Fruit fly (Drosophila melanogaster) whole organism, embryonic: ENCODE results near the gene CG4607.

Source experiments
- Adf1 ChIP-seq: fragments of 200-800 bp; sonication (Bioruptor generic); IDR thresholded peaks from 2 replicates; pipeline ENCODE4 v1.3.6; 2022; ENCODE audit warnings: missing biosample characterization, missing genetic modification characterization
- BEAF-32 ChIP-seq: fragments of 200-800 bp; sonication (Bioruptor generic); optimal IDR thresholded peaks from 3 replicates; lab custom pipeline; 2017; ENCODE audit warnings: missing biosample characterization, missing genetic modification characterization, mild to moderate bottlenecking, moderate library complexity, missing genetic modification reagents
- CG1233 ChIP-seq: fragments of 200-800 bp; sonication (Bioruptor generic); optimal IDR thresholded peaks from 4 replicates; lab custom pipeline; 2018; ENCODE audit warnings: missing biosample characterization, mild to moderate bottlenecking, missing genetic modification characterization
- CG12391 ChIP-seq: fragments of 200-800 bp; sonication (Bioruptor generic); optimal IDR thresholded peaks from 3 replicates; lab custom pipeline; 2018; ENCODE audit warnings: missing biosample characterization, mild to moderate bottlenecking, missing genetic modification characterization, moderate library complexity
- CG15601 ChIP-seq: fragments of 200-800 bp; sonication (Bioruptor generic); optimal IDR thresholded peaks from 3 replicates; lab custom pipeline; 2019; ENCODE audit warnings: missing biosample characterization, mild to moderate bottlenecking, missing genetic modification characterization, moderate library complexity
- CG17186 ChIP-seq: fragments of 200-800 bp; sonication (Bioruptor generic); optimal IDR thresholded peaks from 3 replicates; lab custom pipeline; 2017; ENCODE audit warnings: missing biosample characterization, missing genetic modification reagents, missing genetic modification characterization
- CG2875 ChIP-seq: fragments of 200-800 bp; sonication (Bioruptor generic); optimal IDR thresholded peaks from 2 replicates; lab custom pipeline; 2017; ENCODE audit warnings: missing biosample characterization, mild to moderate bottlenecking, missing genetic modification characterization, missing genetic modification reagents
- CG3407 ChIP-seq: fragments of 200-800 bp; sonication (Bioruptor generic); optimal IDR thresholded peaks from 2 replicates; lab custom pipeline; 2018; ENCODE audit warnings: missing biosample characterization, mild to moderate bottlenecking, missing genetic modification characterization
- CG34376 ChIP-seq: fragments of 200-800 bp; sonication (Bioruptor generic); optimal IDR thresholded peaks from 2 replicates; lab custom pipeline; 2018; ENCODE audit warnings: missing biosample characterization, mild to moderate bottlenecking, missing genetic modification characterization
- CG6254 ChIP-seq: fragments of 200-800 bp; sonication (Bioruptor generic); optimal IDR thresholded peaks from 3 replicates; lab custom pipeline; 2017; ENCODE audit warnings: mild to moderate bottlenecking, missing biosample characterization, missing genetic modification reagents, missing genetic modification characterization
- CG6813 ChIP-seq: fragments of 200-800 bp; sonication (Bioruptor generic); optimal IDR thresholded peaks from 2 replicates; lab custom pipeline; 2017; ENCODE audit warnings: missing biosample characterization, missing genetic modification characterization, mild to moderate bottlenecking, moderate library complexity, missing genetic modification reagents
- CG7357 ChIP-seq: fragments of 200-800 bp; sonication (Bioruptor generic); IDR thresholded peaks from 3 replicates; pipeline ENCODE4 v1.3.6; 2022; ENCODE audit warnings: missing biosample characterization, missing genetic modification characterization
- CG8290 ChIP-seq, 3 experiments: fragments of 200-800 bp; sonication (Bioruptor generic); optimal IDR thresholded peaks; 2 replicates each; lab custom pipeline; 2016 to 2019; ENCODE audit warnings: missing biosample characterization in 3 of 3, missing genetic modification characterization in 3 of 3, mild to moderate bottlenecking in 2 of 3, moderate library complexity in 1 of 3
- CG9437 ChIP-seq: fragments of 200-800 bp; sonication (Bioruptor generic); optimal IDR thresholded peaks from 2 replicates; lab custom pipeline; 2018; ENCODE audit warnings: missing biosample characterization, mild to moderate bottlenecking, missing genetic modification characterization
- CHES-1-like ChIP-seq: fragments of 200-800 bp; sonication (Bioruptor generic); optimal IDR thresholded peaks from 2 replicates; lab custom pipeline; 2016; ENCODE audit warnings: missing biosample characterization, missing genetic modification characterization
- Camta ChIP-seq: fragments of 200-800 bp; sonication (Bioruptor generic); optimal IDR thresholded peaks from 2 replicates; lab custom pipeline; 2016; ENCODE audit warnings: missing biosample characterization, missing genetic modification characterization
- CoRest ChIP-seq: fragments of 200-800 bp; sonication (Bioruptor generic); optimal IDR thresholded peaks from 3 replicates; lab custom pipeline; 2018; ENCODE audit warnings: missing biosample characterization, mild to moderate bottlenecking, missing genetic modification characterization, moderate library complexity
- Deaf1 ChIP-seq: fragments of 200-800 bp; optimal IDR thresholded peaks from 3 replicates; lab custom pipeline; 2019; ENCODE audit warnings: missing biosample characterization, mild to moderate bottlenecking, missing genetic modification characterization, moderate library complexity
- E2f2 ChIP-seq: fragments of 200-800 bp; sonication (Bioruptor generic); IDR thresholded peaks from 2 replicates; pipeline ENCODE4 v1.3.6; 2022; ENCODE audit warnings: missing biosample characterization, missing genetic modification characterization
- Hey ChIP-seq: fragments of 200-800 bp; sonication (Bioruptor generic); optimal IDR thresholded peaks from 3 replicates; lab custom pipeline; 2018; ENCODE audit warnings: missing biosample characterization, mild to moderate bottlenecking, missing genetic modification characterization
- Hr3 ChIP-seq: fragments of 200-800 bp; sonication (Bioruptor generic); optimal IDR thresholded peaks from 3 replicates; lab custom pipeline; 2016; ENCODE audit warnings: missing biosample characterization, missing genetic modification characterization
- MESR4 ChIP-seq: fragments of 200-800 bp; sonication (Bioruptor generic); optimal IDR thresholded peaks from 2 replicates; lab custom pipeline; 2018; ENCODE audit warnings: missing biosample characterization, mild to moderate bottlenecking, missing genetic modification characterization, moderate library complexity
- Myb ChIP-seq: fragments of 200-800 bp; sonication (Bioruptor generic); optimal IDR thresholded peaks from 2 replicates; lab custom pipeline; 2016; ENCODE audit warnings: missing biosample characterization, missing genetic modification characterization
- Pdp1 ChIP-seq, 2 experiments: fragments of 200-800 bp; sonication (Bioruptor generic); optimal IDR thresholded peaks; 3 replicates each; lab custom pipeline; 2016; ENCODE audit warnings: missing biosample characterization in 2 of 2, missing genetic modification characterization in 2 of 2, mild to moderate bottlenecking in 1 of 2, moderate library complexity in 1 of 2
- Scr ChIP-seq: fragments of 200-800 bp; sonication (Bioruptor generic); IDR thresholded peaks from 2 replicates; pipeline ENCODE4 v1.3.6; 2022; ENCODE audit warnings: missing biosample characterization, missing genetic modification characterization; ENCODE audit not compliant: partially characterized antibody
- Six4 ChIP-seq: fragments of 200-800 bp; sonication (Bioruptor generic); optimal IDR thresholded peaks from 2 replicates; lab custom pipeline; 2016; ENCODE audit warnings: missing biosample characterization, missing genetic modification characterization
- Sry-δ ChIP-seq: fragments of 200-800 bp; sonication (Bioruptor generic); optimal IDR thresholded peaks from 2 replicates; lab custom pipeline; 2016; ENCODE audit warnings: missing biosample characterization, missing genetic modification characterization
- amos ChIP-seq: fragments of 200-800 bp; sonication (Bioruptor generic); IDR thresholded peaks from 2 replicates; pipeline ENCODE4 v1.3.6; 2022; ENCODE audit warnings: missing biosample characterization, missing genetic modification characterization; ENCODE audit not compliant: partially characterized antibody
- cato ChIP-seq: fragments of 200-800 bp; sonication (Bioruptor generic); optimal IDR thresholded peaks from 2 replicates; lab custom pipeline; 2016; ENCODE audit warnings: missing biosample characterization, missing genetic modification characterization, borderline replicate concordance
- chinmo ChIP-seq: fragments of 200-800 bp; sonication (Bioruptor generic); IDR thresholded peaks from 4 replicates; pipeline ENCODE4 v1.3.6; 2022; ENCODE audit warnings: missing biosample characterization, missing genetic modification characterization; ENCODE audit not compliant: partially characterized antibody
- crc ChIP-seq: fragments of 200-800 bp; sonication (Bioruptor generic); optimal IDR thresholded peaks from 2 replicates; lab custom pipeline; 2016; ENCODE audit warnings: missing biosample characterization, missing genetic modification characterization
- cwo ChIP-seq: fragments of 200-800 bp; sonication (Bioruptor generic); optimal IDR thresholded peaks from 3 replicates; lab custom pipeline; 2017; ENCODE audit warnings: missing biosample characterization, missing genetic modification characterization, mild to moderate bottlenecking, moderate library complexity, missing genetic modification reagents
- dati ChIP-seq: fragments of 200-800 bp; sonication (Bioruptor generic); IDR thresholded peaks from 2 replicates; pipeline ENCODE4 v1.3.6; 2022; ENCODE audit warnings: missing biosample characterization, missing genetic modification characterization
- dpn ChIP-seq, 2 experiments: fragments of 200-800 bp; sonication (Bioruptor generic); optimal IDR thresholded peaks; 3 replicates each; lab custom pipeline; 2016; ENCODE audit warnings: missing biosample characterization in 2 of 2, missing genetic modification characterization in 2 of 2
- exex ChIP-seq: fragments of 200-800 bp; sonication (Bioruptor generic); optimal IDR thresholded peaks from 4 replicates; lab custom pipeline; 2018; ENCODE audit warnings: missing biosample characterization, mild to moderate bottlenecking, missing genetic modification characterization, moderate library complexity
- grn ChIP-seq: fragments of 200-800 bp; sonication (Bioruptor generic); optimal IDR thresholded peaks from 3 replicates; lab custom pipeline; 2017; ENCODE audit warnings: missing biosample characterization, missing genetic modification characterization
- hth ChIP-seq: fragments of >200 bp; optimal IDR thresholded peaks from 2 replicates; lab custom pipeline; 2017; ENCODE audit warnings: inconsistent platforms
- lab ChIP-seq: fragments of 200-800 bp; sonication (Bioruptor generic); optimal IDR thresholded peaks from 3 replicates; lab custom pipeline; 2017; ENCODE audit warnings: missing biosample characterization, missing genetic modification characterization, mild to moderate bottlenecking, moderate library complexity, missing genetic modification reagents
- prd ChIP-seq, 3 experiments: fragments of >200 bp in 2 of 3; fragments of 200-800 bp in 1 of 3; sonication (Bioruptor generic) in 1 of 3; optimal IDR thresholded peaks in 2 of 3; IDR thresholded peaks in 1 of 3; 2 replicates in 2 of 3; 3 replicates in 1 of 3; pipeline versions ENCODE4 v1.3.6 to Lab custom; 2017 to 2022; ENCODE audit warnings: missing biosample characterization in 1 of 3, missing genetic modification characterization in 1 of 3
- psq ChIP-seq: fragments of 200-800 bp; sonication (Bioruptor generic); optimal IDR thresholded peaks from 2 replicates; lab custom pipeline; 2017; ENCODE audit warnings: missing biosample characterization, missing genetic modification characterization
- repo ChIP-seq: fragments of 200-800 bp; sonication (Bioruptor generic); optimal IDR thresholded peaks from 2 replicates; lab custom pipeline; 2016; ENCODE audit warnings: missing biosample characterization, missing genetic modification characterization
- scrt ChIP-seq: fragments of 200-800 bp; sonication (Bioruptor generic); optimal IDR thresholded peaks from 2 replicates; lab custom pipeline; 2018; ENCODE audit warnings: missing biosample characterization, mild to moderate bottlenecking, missing genetic modification characterization, moderate library complexity
- sisA ChIP-seq: fragments of 200-800 bp; sonication (Bioruptor generic); IDR thresholded peaks from 2 replicates; pipeline ENCODE4 v1.3.6; 2022; ENCODE audit warnings: missing biosample characterization, missing genetic modification characterization
- stwl ChIP-seq: fragments of 200-800 bp; sonication (Bioruptor generic); optimal IDR thresholded peaks from 3 replicates; lab custom pipeline; 2018; ENCODE audit warnings: missing biosample characterization, mild to moderate bottlenecking, missing genetic modification characterization, moderate library complexity
- sug ChIP-seq: fragments of 200-800 bp; optimal IDR thresholded peaks from 2 replicates; lab custom pipeline; 2019; ENCODE audit warnings: missing biosample characterization, mild to moderate bottlenecking, missing genetic modification characterization, moderate library complexity
- tll ChIP-seq, 2 experiments: fragments of 200-800 bp in 1 of 2; fragments of >200 bp in 1 of 2; sonication (Bioruptor generic) in 1 of 2; optimal IDR thresholded peaks; 2 replicates each; lab custom pipeline; 2017 to 2019; ENCODE audit warnings: missing biosample characterization in 2 of 2, missing genetic modification characterization in 2 of 2, mild to moderate bottlenecking in 1 of 2, moderate library complexity in 1 of 2

The CG4607 gene

dm6 chrX:7073234-7073878 lies 4.1 kb downstream of the CG4607 start:
- TF ChIP-seq repo (no peak), lab (GFP tag; lab: Kevin White, UChicago) (peak; percentile 62), CG2875 (no peak), Deaf1 (tag; lab: Kevin White, UChicago) (peak; percentile 60), CG12391 (tag; lab: Kevin White, UChicago) (no peak), Pdp1 (GFP tag; optimal IDR thresholded peaks at IDR 0.05; lab: Kevin White, UChicago) (peak in 1 of 2 experiments; percentile 61), Hey (peak; percentile 87), cato (GFP tag; lab: Kevin White, UChicago) (no peak), sisA (no peak), CG34376 (GFP tag; lab: Kevin White, UChicago) (peak; percentile 29), Six4 (GFP tag; lab: Kevin White, UChicago) (no peak), psq (GFP tag; lab: Kevin White, UChicago) (no peak), Scr (GFP tag; lab: Robert Waterston, UW) (0 out of 2 replicates have a peak, but pooled peaks have one; percentile 20), sug (peak; percentile 54), amos (peak; percentile 33; the same call in 1 of the 2 replicates), cwo (GFP tag; lab: Kevin White, UChicago) (peak; percentile 70), CG15601 (peak; percentile 15), CG8290 (GFP tag; optimal IDR thresholded peaks at IDR 0.05; lab: Kevin White, UChicago) (no peak), CG8290 (tag; optimal IDR thresholded peaks at IDR 0.05; lab: Kevin White, UChicago) (peak in 1 of 2 experiments; percentile 3), BEAF-32 (GFP tag; lab: Kevin White, UChicago) (peak; percentile 31), stwl (tag; lab: Kevin White, UChicago) (no peak), grn (GFP tag; lab: Kevin White, UChicago) (peak; percentile 82), exex (tag; lab: Kevin White, UChicago) (peak; percentile 79), hth (lab: Kevin White, UChicago) (no peak)

dm6 chrX:7074316-7074925 lies 5.2 kb downstream of the CG4607 start:
- TF ChIP-seq Hr3 (GFP tag; lab: Kevin White, UChicago): no peak
- no peak for TF ChIP-seq chinmo (GFP tag; lab: Robert Waterston, UW)
- TF ChIP-seq scrt (GFP tag; lab: Kevin White, UChicago): no peak
- TF ChIP-seq tll (GFP tag; optimal IDR thresholded peaks at IDR 0.05; lab: Kevin White, UChicago): no peak
- peak; percentile 49 for TF ChIP-seq BEAF-32 (GFP tag; lab: Kevin White, UChicago)
- no peak for TF ChIP-seq CG1233 (GFP tag; lab: Kevin White, UChicago)
- peak; percentile 58 for TF ChIP-seq E2f2 (GFP tag; lab: Robert Waterston, UW)
- no peak for TF ChIP-seq MESR4 (GFP tag; lab: Kevin White, UChicago)
- no peak for TF ChIP-seq CHES-1-like
- no peak for TF ChIP-seq CG6254 (GFP tag; lab: Kevin White, UChicago)
- peak; percentile 95 for TF ChIP-seq CG9437
- no peak for TF ChIP-seq CG3407
- no peak for TF ChIP-seq Camta (GFP tag; lab: Kevin White, UChicago)
- TF ChIP-seq CoRest: no peak
- TF ChIP-seq CG6813: no peak
- TF ChIP-seq prd (optimal IDR thresholded peaks at IDR 0.05; lab: Kevin White, UChicago): no peak
- TF ChIP-seq prd (GFP tag; IDR thresholded peaks at IDR 0.05; lab: Robert Waterston, UW): no peak
- TF ChIP-seq CG17186: peak; percentile 98
- no peak for TF ChIP-seq crc (GFP tag; lab: Kevin White, UChicago)
- no peak for TF ChIP-seq CG7357 (GFP tag; lab: Robert Waterston, UW)
- peak; percentile 82 for TF ChIP-seq Myb (GFP tag; lab: Kevin White, UChicago)
- no peak for TF ChIP-seq amos
- TF ChIP-seq Adf1 (GFP tag; lab: Robert Waterston, UW): no peak
- TF ChIP-seq dati (GFP tag; lab: Robert Waterston, UW): no peak
- TF ChIP-seq dpn (GFP tag; optimal IDR thresholded peaks at IDR 0.05; lab: Kevin White, UChicago): no peak
- peak; percentile 54 for TF ChIP-seq Sry-δ (GFP tag; lab: Kevin White, UChicago)
